Fruit fly (Drosophila melanogaster) whole organism, adult: Measurements from ENCODE around the gene CG13373.

Experiments
- CG11617 ChIP-seq: fragments of 200-800 bp; sonication (Bioruptor generic); optimal IDR thresholded peaks from 2 replicates; lab custom pipeline; 2017; ENCODE audit warnings: mild to moderate bottlenecking, missing biosample characterization, missing genetic modification reagents, missing genetic modification characterization
- CG7101 ChIP-seq: fragments of 200-800 bp; sonication (Bioruptor generic); optimal IDR thresholded peaks from 2 replicates; lab custom pipeline; 2018; ENCODE audit warnings: missing biosample characterization, mild to moderate bottlenecking, missing genetic modification characterization, moderate library complexity
- Clk ChIP-seq: fragments of 200-800 bp; sonication (Bioruptor generic); optimal IDR thresholded peaks from 2 replicates; lab custom pipeline; 2017; ENCODE audit warnings: missing biosample characterization, missing genetic modification characterization
- Hr96 ChIP-seq: fragments of 200-800 bp; sonication (Bioruptor generic); optimal IDR thresholded peaks from 2 replicates; lab custom pipeline; 2016; ENCODE audit warnings: missing biosample characterization, missing genetic modification characterization
- cnc ChIP-seq, 2 experiments: fragments of >200 bp; optimal IDR thresholded peaks; 2 replicates each; lab custom pipeline; 2017

dm6 chrX:460447-460846, 16.3 kb upstream of the CG13373 start, which contains the start of gene ase:
- no peak for TF ChIP-seq Clk (GFP tag; lab: Kevin White, UChicago)
- no peak for TF ChIP-seq cnc (optimal IDR thresholded peaks at IDR 0.05; lab: Kevin White, UChicago)
- TF ChIP-seq Hr96 (GFP tag; lab: Kevin White, UChicago), result no peak
- no peak for TF ChIP-seq CG7101
- TF ChIP-seq CG11617, result no peak
